Fruit fly (Drosophila melanogaster): Measurements from ENCODE around the gene sav.

The sav gene

dm6 chr3R:23074480-23074879 lies 13.4 kb upstream of the sav start:
- TF ChIP-seq OdsH (GFP tag; optimal IDR thresholded peaks at IDR 0.05) (no peak), br (GFP tag; optimal IDR thresholded peaks at IDR 0.05) (no peak), CrebA (GFP tag; optimal IDR thresholded peaks at IDR 0.05; ENCODE audit: borderline replicate concordance) (no peak), ey (GFP tag; optimal IDR thresholded peaks at IDR 0.05) (no peak), jim (GFP tag; optimal IDR thresholded peaks at IDR 0.05) (no peak), fru (GFP tag; optimal IDR thresholded peaks at IDR 0.05) (no peak), Jra (GFP tag; optimal IDR thresholded peaks at IDR 0.05) (no peak), pan (optimal IDR thresholded peaks at IDR 0.05) (no peak), GATAd (GFP tag; optimal IDR thresholded peaks at IDR 0.05) (no peak), usp (GFP tag; optimal IDR thresholded peaks at IDR 0.05) (no peak), tai (GFP tag; optimal IDR thresholded peaks at IDR 0.05) (no peak), Mio (GFP tag; optimal IDR thresholded peaks at IDR 0.05) (no peak), dl (GFP tag; optimal IDR thresholded peaks at IDR 0.05; ENCODE audit: insufficient read depth in 1 of 2, partially characterized antibody in 2 of 2) (no peak), Hr83 (GFP tag; optimal IDR thresholded peaks at IDR 0.05; ENCODE audit: poor library complexity, severe bottlenecking) (no peak), Hr78 (GFP tag; optimal IDR thresholded peaks at IDR 0.05) (no peak), sv (GFP tag; optimal IDR thresholded peaks at IDR 0.05) (no peak), Abd-B (GFP tag; optimal IDR thresholded peaks at IDR 0.05) (no peak)

DNA sequence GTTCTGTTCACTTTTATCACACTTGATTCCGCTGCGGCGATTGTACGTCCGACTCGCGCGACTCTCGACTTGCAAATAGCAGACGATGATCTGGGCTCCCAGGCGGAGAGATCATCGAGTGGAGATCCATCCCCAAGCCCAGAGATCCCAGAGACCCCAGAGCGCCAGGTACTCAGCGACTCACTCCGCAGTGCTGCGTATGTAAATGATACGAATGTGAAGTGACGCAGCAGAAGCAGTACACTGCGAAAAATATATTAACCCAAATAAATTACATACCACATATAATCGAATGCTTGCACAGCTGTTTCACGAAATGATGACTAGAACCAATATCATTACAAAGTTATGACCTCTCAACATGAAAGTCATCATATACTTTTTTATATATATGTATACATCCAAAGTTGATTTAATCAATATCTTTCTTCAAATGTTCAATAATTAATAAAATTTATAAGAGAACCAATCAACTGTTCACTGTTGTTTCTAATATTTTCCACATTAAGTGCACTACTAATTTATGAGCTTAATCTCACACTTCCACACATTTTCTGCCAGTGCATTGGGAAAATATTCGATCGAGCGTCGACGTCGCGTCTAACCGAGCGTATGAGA lies 6.2 kb upstream of the sav start, which contains the start of gene CG17111:
Gene CG17111 (minus strand): TSS at position 51 of the 618 bp plus-strand sequence.
- TF ChIP-seq foxo (GFP tag; optimal IDR thresholded peaks at IDR 0.05) (peak in 1 of 2 experiments; percentile 19), OdsH (GFP tag; optimal IDR thresholded peaks at IDR 0.05) (peak; percentile 3), HLH106 (tag; optimal IDR thresholded peaks at IDR 0.05) (peak; percentile 35), fru (GFP tag; optimal IDR thresholded peaks at IDR 0.05) (peak; percentile 8), rgr (GFP tag; optimal IDR thresholded peaks at IDR 0.05) (peak; percentile 2), h (GFP tag; optimal IDR thresholded peaks at IDR 0.05) (peak; percentile 43), Hr78 (GFP tag; optimal IDR thresholded peaks at IDR 0.05) (no peak), sv (GFP tag; optimal IDR thresholded peaks at IDR 0.05) (peak; percentile 29), sage (GFP tag; optimal IDR thresholded peaks at IDR 0.05) (no peak), Jra (GFP tag; optimal IDR thresholded peaks at IDR 0.05) (no peak), pan (optimal IDR thresholded peaks at IDR 0.05) (no peak)

dm6 chr3R:23060166-23060565 lies 938 bp downstream of the sav start:
- no peak for TF ChIP-seq rgr (GFP tag; optimal IDR thresholded peaks at IDR 0.05)
- no peak for TF ChIP-seq HLH106 (tag; optimal IDR thresholded peaks at IDR 0.05)
- TF ChIP-seq dsf (GFP tag; optimal IDR thresholded peaks at IDR 0.05; ENCODE audit: borderline replicate concordance), result no peak
- no peak for TF ChIP-seq usp (GFP tag; optimal IDR thresholded peaks at IDR 0.05)
- TF ChIP-seq sv (GFP tag; optimal IDR thresholded peaks at IDR 0.05), result no peak
- TF ChIP-seq tai (GFP tag; optimal IDR thresholded peaks at IDR 0.05), result no peak
- no peak for TF ChIP-seq Dfd (GFP tag; optimal IDR thresholded peaks at IDR 0.05)
- no peak for TF ChIP-seq foxo (GFP tag; optimal IDR thresholded peaks at IDR 0.05)
- TF ChIP-seq Jra (GFP tag; optimal IDR thresholded peaks at IDR 0.05), result no peak
- no peak for TF ChIP-seq N (GFP tag; optimal IDR thresholded peaks at IDR 0.05)
- no peak for TF ChIP-seq Hr78 (GFP tag; optimal IDR thresholded peaks at IDR 0.05)
- no peak for TF ChIP-seq Mio (GFP tag; optimal IDR thresholded peaks at IDR 0.05)
- TF ChIP-seq OdsH (GFP tag; optimal IDR thresholded peaks at IDR 0.05), result no peak
- TF ChIP-seq br (GFP tag; optimal IDR thresholded peaks at IDR 0.05), result no peak
- no peak for TF ChIP-seq psq (GFP tag; optimal IDR thresholded peaks at IDR 0.05)
- no peak for TF ChIP-seq Abd-B (GFP tag; optimal IDR thresholded peaks at IDR 0.05)
- no peak for TF ChIP-seq lola (GFP tag; optimal IDR thresholded peaks at IDR 0.05)

- no peak for TF ChIP-seq rgr (GFP tag; optimal IDR thresholded peaks at IDR 0.05)
- TF ChIP-seq ey (GFP tag; optimal IDR thresholded peaks at IDR 0.05), result no peak
- no peak for TF ChIP-seq Dfd (GFP tag; optimal IDR thresholded peaks at IDR 0.05)
- no peak for TF ChIP-seq h (GFP tag; optimal IDR thresholded peaks at IDR 0.05)
- TF ChIP-seq CG32264 (GFP tag; optimal IDR thresholded peaks at IDR 0.05), result no peak
- no peak for TF ChIP-seq woc (GFP tag; optimal IDR thresholded peaks at IDR 0.05)
- TF ChIP-seq Hr83 (GFP tag; optimal IDR thresholded peaks at IDR 0.05; ENCODE audit: poor library complexity, severe bottlenecking), result no peak
- no peak for TF ChIP-seq jim (GFP tag; optimal IDR thresholded peaks at IDR 0.05)
- no peak for TF ChIP-seq CG9705 (GFP tag; optimal IDR thresholded peaks at IDR 0.05)
- no peak for TF ChIP-seq CrebA (GFP tag; optimal IDR thresholded peaks at IDR 0.05; ENCODE audit: borderline replicate concordance)
- TF ChIP-seq lola (GFP tag; optimal IDR thresholded peaks at IDR 0.05), result no peak
- no peak for TF ChIP-seq GATAd (GFP tag; optimal IDR thresholded peaks at IDR 0.05)
Observed at dm6 chr3R:23058858-23059257, 2.2 kb downstream of the sav start, which contains the start of gene Ctns. TSS of gene Ctns (minus strand) at chr3R:23058958.

Measured in whole organism, wandering third instar larva.